Fruit fly (Drosophila melanogaster) whole organism, embryonic: Measurements from ENCODE around the gene Mdh1.

Experiments used
- CG17912 ChIP-seq: fragments of 200-800 bp; sonication (Bioruptor generic); optimal IDR thresholded peaks from 2 replicates; lab custom pipeline; 2018; ENCODE audit warnings: missing biosample characterization, mild to moderate bottlenecking, missing genetic modification characterization
- CG34422 ChIP-seq: fragments of 200-800 bp; sonication (Bioruptor generic); IDR thresholded peaks from 3 replicates; pipeline ENCODE4 v1.3.6; 2022; ENCODE audit warnings: missing biosample characterization, missing genetic modification characterization
- CG4328 ChIP-seq: fragments of 200-800 bp; sonication (Bioruptor generic); optimal IDR thresholded peaks from 3 replicates; lab custom pipeline; 2017; ENCODE audit warnings: missing biosample characterization, missing genetic modification reagents, missing genetic modification characterization
- CG9876 ChIP-seq: fragments of 200-800 bp; sonication (Bioruptor generic); optimal IDR thresholded peaks from 2 replicates; lab custom pipeline; 2016; ENCODE audit warnings: missing biosample characterization, missing genetic modification characterization
- HLHmδ ChIP-seq: fragments of 200-800 bp; sonication (Bioruptor generic); optimal IDR thresholded peaks from 2 replicates; lab custom pipeline; 2018; ENCODE audit warnings: missing biosample characterization, mild to moderate bottlenecking, missing genetic modification characterization, moderate library complexity
- Usf ChIP-seq: fragments of 200-800 bp; sonication (Bioruptor generic); optimal IDR thresholded peaks from 2 replicates; lab custom pipeline; 2017; ENCODE audit warnings: missing genotype, missing biosample characterization, missing genetic modification characterization
- pan ChIP-seq, 4 experiments: fragments of >200 bp in 3 of 4; fragments of 200-800 bp in 1 of 4; sonication (Bioruptor generic) in 1 of 4; optimal IDR thresholded peaks in 3 of 4; IDR thresholded peaks in 1 of 4; 2 replicates each; pipeline versions ENCODE4 v1.3.6 to Lab custom; 2017 to 2022; ENCODE audit warnings: missing biosample characterization in 2 of 4, missing genetic modification characterization in 2 of 4, mixed read lengths in 1 of 4
- usp ChIP-seq: fragments of >200 bp; optimal IDR thresholded peaks from 2 replicates; lab custom pipeline; 2017; ENCODE audit warnings: missing biosample characterization, missing genetic modification characterization

DNA sequence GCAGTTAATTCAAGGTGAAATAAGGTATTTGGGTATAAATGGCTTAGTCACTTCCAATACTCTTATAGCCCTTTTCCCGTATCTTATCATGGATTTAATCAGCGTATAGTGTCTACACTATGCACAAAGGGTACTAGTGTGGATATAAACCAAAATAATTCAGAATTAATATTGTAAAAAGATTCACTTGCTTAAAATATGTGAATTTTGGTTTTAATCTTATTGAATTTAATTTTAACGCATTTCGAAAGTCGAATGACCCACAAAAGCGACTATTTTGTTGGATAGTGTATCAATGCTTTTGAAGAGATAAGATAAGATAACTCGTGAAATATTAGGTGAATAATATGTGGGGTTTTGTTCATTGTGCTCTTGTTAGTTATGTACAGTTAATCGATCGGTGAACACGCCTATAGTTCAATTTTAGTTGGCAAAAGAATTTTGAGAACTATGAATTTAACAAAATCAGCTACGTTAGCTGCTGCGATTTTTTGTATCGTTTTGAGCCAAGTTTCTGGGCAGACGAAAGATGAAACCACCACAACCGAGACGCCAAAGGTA is 14.2 kb downstream of the Mdh1 start, which contains the start of gene CG5096:
- TF ChIP-seq pan (optimal IDR thresholded peaks at IDR 0.05; lab: Kevin White, UChicago) (no peak), pan (GFP tag; optimal IDR thresholded peaks at IDR 0.05 in 1 of 2, IDR thresholded peaks at IDR 0.05 in 1 of 2) (peak in 1 of 2 experiments; percentile 91), CG9876 (no peak), HLHmδ (GFP tag; lab: Kevin White, UChicago) (no peak), Usf (GFP tag; lab: Kevin White, UChicago) (peak; percentile 49), CG4328 (peak; percentile 62), usp (GFP tag; lab: Kevin White, UChicago) (no peak), CG17912 (GFP tag; lab: Kevin White, UChicago) (peak; percentile 43), CG34422 (GFP tag; lab: Robert Waterston, UW) (peak; percentile 91)
